Fruit fly (Drosophila melanogaster): ENCODE results near the gene PMCA.

Gene PMCA

dm6 chr4:395869-396568 lies 37.3 kb upstream of the PMCA start:
- TF ChIP-seq CG14711 (tag; optimal IDR thresholded peaks at IDR 0.05) (no peak), CG33017 (tag; optimal IDR thresholded peaks at IDR 0.05) (no peak), CG7045 (GFP tag; optimal IDR thresholded peaks at IDR 0.05) (no peak), bab1 (GFP tag; optimal IDR thresholded peaks at IDR 0.05) (no peak), CG1620 (GFP tag; optimal IDR thresholded peaks at IDR 0.05) (no peak), CG11617 (GFP tag; optimal IDR thresholded peaks at IDR 0.05) (no peak), Crg-1 (GFP tag; optimal IDR thresholded peaks at IDR 0.05) (no peak)

- TF ChIP-seq Clk (GFP tag; optimal IDR thresholded peaks at IDR 0.05) (no peak), CG7045 (GFP tag; optimal IDR thresholded peaks at IDR 0.05) (no peak), bab1 (GFP tag; optimal IDR thresholded peaks at IDR 0.05) (no peak), CG33017 (tag; optimal IDR thresholded peaks at IDR 0.05) (no peak), Crg-1 (GFP tag; optimal IDR thresholded peaks at IDR 0.05) (no peak), CG11617 (GFP tag; optimal IDR thresholded peaks at IDR 0.05) (no peak), ovo (GFP tag; optimal IDR thresholded peaks at IDR 0.05) (no peak), Hr96 (GFP tag; optimal IDR thresholded peaks at IDR 0.05) (no peak), cic (GFP tag; optimal IDR thresholded peaks at IDR 0.05) (no peak), CG12768 (GFP tag; optimal IDR thresholded peaks at IDR 0.05) (no peak)
These were observed 36.8 kb upstream of the PMCA start, which contains the start of gene dati for dm6 chr4:395505-395868. TSS of gene dati (minus strand) at chr4:395605.

- no peak for TF ChIP-seq CG5204 (GFP tag; optimal IDR thresholded peaks at IDR 0.05)
- no peak for TF ChIP-seq tj (GFP tag; optimal IDR thresholded peaks at IDR 0.05)
- no peak for TF ChIP-seq CG11617 (GFP tag; optimal IDR thresholded peaks at IDR 0.05)
- TF ChIP-seq ovo (GFP tag; optimal IDR thresholded peaks at IDR 0.05), result no peak
- TF ChIP-seq cnc (optimal IDR thresholded peaks at IDR 0.05), result no peak
- no peak for TF ChIP-seq CG7045 (GFP tag; optimal IDR thresholded peaks at IDR 0.05)
- TF ChIP-seq cic (GFP tag; optimal IDR thresholded peaks at IDR 0.05), result no peak
- TF ChIP-seq kay (GFP tag; ENCODE audit: borderline replicate concordance), result no peak
- TF ChIP-seq CG33017 (tag; optimal IDR thresholded peaks at IDR 0.05), result no peak
- TF ChIP-seq Clk (GFP tag; optimal IDR thresholded peaks at IDR 0.05), result no peak
- no peak for TF ChIP-seq bab1 (GFP tag; optimal IDR thresholded peaks at IDR 0.05)
- TF ChIP-seq CG7101 (tag; optimal IDR thresholded peaks at IDR 0.05), result no peak
- no peak for TF ChIP-seq Crg-1 (GFP tag; optimal IDR thresholded peaks at IDR 0.05)
- no peak for TF ChIP-seq Mnt (GFP tag; optimal IDR thresholded peaks at IDR 0.05)
- no peak for TF ChIP-seq Hr96 (GFP tag; optimal IDR thresholded peaks at IDR 0.05)
- TF ChIP-seq CG14711 (tag; optimal IDR thresholded peaks at IDR 0.05), result no peak
- no peak for TF ChIP-seq CG12768 (GFP tag; optimal IDR thresholded peaks at IDR 0.05)
These were observed 35.7 kb upstream of the PMCA start for dm6 chr4:394455-394854.

dm6 chr4:393190-393799 lies 34.6 kb upstream of the PMCA start:
- no peak for TF ChIP-seq CG1620 (GFP tag; optimal IDR thresholded peaks at IDR 0.05)
- no peak for TF ChIP-seq toe (GFP tag; optimal IDR thresholded peaks at IDR 0.05)
- TF ChIP-seq CG7101 (tag; optimal IDR thresholded peaks at IDR 0.05), result no peak
- TF ChIP-seq CG14711 (tag; optimal IDR thresholded peaks at IDR 0.05), result no peak
- no peak for TF ChIP-seq CG5204 (GFP tag; optimal IDR thresholded peaks at IDR 0.05)
- no peak for TF ChIP-seq Crg-1 (GFP tag; optimal IDR thresholded peaks at IDR 0.05)
- no peak for TF ChIP-seq CG12768 (GFP tag; optimal IDR thresholded peaks at IDR 0.05)
- TF ChIP-seq CG11617 (GFP tag; optimal IDR thresholded peaks at IDR 0.05), result no peak
- no peak for TF ChIP-seq tj (GFP tag; optimal IDR thresholded peaks at IDR 0.05)

dm6 chr4:388784-389313 lies 30.1 kb upstream of the PMCA start:
- TF ChIP-seq pad (GFP tag; optimal IDR thresholded peaks at IDR 0.05) (peak; percentile 90), tj (GFP tag; optimal IDR thresholded peaks at IDR 0.05) (no peak), Hr96 (GFP tag; optimal IDR thresholded peaks at IDR 0.05) (no peak), CG12768 (GFP tag; optimal IDR thresholded peaks at IDR 0.05) (no peak), CG5204 (GFP tag; optimal IDR thresholded peaks at IDR 0.05) (no peak), toe (GFP tag; optimal IDR thresholded peaks at IDR 0.05) (no peak)

- TF ChIP-seq CG14711 (tag; optimal IDR thresholded peaks at IDR 0.05), result no peak
- TF ChIP-seq toe (GFP tag; optimal IDR thresholded peaks at IDR 0.05), result no peak
- TF ChIP-seq CG11617 (GFP tag; optimal IDR thresholded peaks at IDR 0.05), result no peak
- TF ChIP-seq Clk (GFP tag; optimal IDR thresholded peaks at IDR 0.05), result no peak
- no peak for TF ChIP-seq CG5204 (GFP tag; optimal IDR thresholded peaks at IDR 0.05)
- no peak for TF ChIP-seq kay (GFP tag; ENCODE audit: borderline replicate concordance)
- no peak for TF ChIP-seq CG33017 (tag; optimal IDR thresholded peaks at IDR 0.05)
- TF ChIP-seq Crg-1 (GFP tag; optimal IDR thresholded peaks at IDR 0.05), result no peak
- TF ChIP-seq pad (GFP tag; optimal IDR thresholded peaks at IDR 0.05), result no peak
- no peak for TF ChIP-seq cic (GFP tag; optimal IDR thresholded peaks at IDR 0.05)
- TF ChIP-seq Mnt (GFP tag; optimal IDR thresholded peaks at IDR 0.05), result no peak
- no peak for TF ChIP-seq Hr96 (GFP tag; optimal IDR thresholded peaks at IDR 0.05)
- no peak for TF ChIP-seq bab1 (GFP tag; optimal IDR thresholded peaks at IDR 0.05)
- no peak for TF ChIP-seq ovo (GFP tag; optimal IDR thresholded peaks at IDR 0.05)
- no peak for TF ChIP-seq CG1620 (GFP tag; optimal IDR thresholded peaks at IDR 0.05)
- no peak for TF ChIP-seq cnc (optimal IDR thresholded peaks at IDR 0.05)
- no peak for TF ChIP-seq CG7045 (GFP tag; optimal IDR thresholded peaks at IDR 0.05)
These were observed 28.0 kb upstream of the PMCA start for dm6 chr4:386752-387151.

Data from whole organism, adult.